Worm (Caenorhabditis elegans) whole organism, L1 larva: ENCODE measurements around the gene srt-27.

Experiments used
- C16A3.4 ChIP-seq: fragments of 150-350 bp; optimal IDR thresholded peaks from 2 replicates; lab custom pipeline; 2014; ENCODE audit warnings: missing biosample characterization, missing genetic modification characterization
- aly-2 ChIP-seq: fragments of 150-350 bp; optimal IDR thresholded peaks from 2 replicates; lab custom pipeline; 2014; ENCODE audit warnings: missing biosample characterization, missing genetic modification characterization
- egl-27 ChIP-seq, 2 experiments: fragments of 150-350 bp in 1 of 2; sonication (generic microtip); optimal IDR thresholded peaks; 3 replicates each; lab custom pipeline; 2017 to 2018; ENCODE audit warnings: missing biosample characterization in 2 of 2, missing genetic modification characterization in 2 of 2, missing genetic modification reagents in 2 of 2
- lin-39 ChIP-seq: fragments of 150-350 bp; optimal IDR thresholded peaks from 2 replicates; lab custom pipeline; 2014; ENCODE audit warnings: missing biosample characterization, missing genetic modification reagents, missing genetic modification characterization
- lsy-2 ChIP-seq, 2 experiments: fragments of 150-350 bp; optimal IDR thresholded peaks; 2 replicates each; lab custom pipeline; 2014; ENCODE audit warnings: missing biosample characterization in 2 of 2, missing genetic modification characterization in 2 of 2
- nhr-77 ChIP-seq: fragments of 150-350 bp; optimal IDR thresholded peaks from 2 replicates; lab custom pipeline; 2014; ENCODE audit warnings: missing biosample characterization, missing genetic modification characterization

ce11 chrV:2757226-2757893, 36.7 kb upstream of the srt-27 start, which contains the start of gene srx-28:
- no peak for TF ChIP-seq lin-39
- TF ChIP-seq lsy-2 (tag; optimal IDR thresholded peaks at IDR 0.05; lab: Kevin White, UChicago), result no peak
- TF ChIP-seq C16A3.4 (tag; lab: Kevin White, UChicago), result no peak
- no peak for TF ChIP-seq aly-2
- no peak for TF ChIP-seq nhr-77 (tag; lab: Kevin White, UChicago)
- no peak for TF ChIP-seq egl-27 (tag; optimal IDR thresholded peaks at IDR 0.05; lab: Kevin White, UChicago)
